Worm (Caenorhabditis elegans) whole organism, young adult: ENCODE data around the gene mrpl-21.

Experiments
- C06A6.2 ChIP-seq: fragments of 200-800 bp; sonication (Bioruptor generic); conservative IDR thresholded peaks from 2 replicates; pipeline ENCODE4 v1.3.6; 2022; ENCODE audit warnings: missing genetic modification characterization, missing compliant biosample characterization
- F33H1.4 ChIP-seq: fragments of 200-800 bp; sonication (Bioruptor generic); IDR thresholded peaks from 2 replicates; pipeline ENCODE4 v1.3.6; 2022; ENCODE audit warnings: missing genetic modification reagents, missing genetic modification characterization, missing compliant biosample characterization
- F37B4.10 ChIP-seq: fragments of 200-800 bp; sonication (Bioruptor generic); IDR thresholded peaks from 2 replicates; pipeline ENCODE4 v1.3.6; 2022; ENCODE audit warnings: missing genetic modification characterization, missing compliant biosample characterization
- K11D2.4 ChIP-seq: fragments of 200-800 bp; sonication (Bioruptor generic); IDR thresholded peaks from 2 replicates; pipeline ENCODE4 v1.3.6; 2022; ENCODE audit warnings: missing genetic modification reagents, missing genetic modification characterization, missing compliant biosample characterization
- K12H6.12 ChIP-seq: fragments of 200-800 bp; sonication (Bioruptor generic); optimal IDR thresholded peaks from 2 replicates; lab custom pipeline; 2018; ENCODE audit warnings: mild to moderate bottlenecking, missing genetic modification characterization, missing compliant biosample characterization
- Y53G8AR.9 ChIP-seq: fragments of 200-800 bp; sonication (Bioruptor generic); conservative IDR thresholded peaks from 2 replicates; pipeline ENCODE4 v1.3.6; 2022; ENCODE audit warnings: missing genetic modification reagents, missing genetic modification characterization, missing compliant biosample characterization
- Y95B8A.8 ChIP-seq: fragments of 200-800 bp; sonication (Bioruptor generic); IDR thresholded peaks from 2 replicates; pipeline ENCODE4 v1.3.6; 2022; ENCODE audit warnings: missing genetic modification reagents, missing genetic modification characterization, missing compliant biosample characterization
- ZK185.1 ChIP-seq: sonication (generic microtip); optimal IDR thresholded peaks from 2 replicates; lab custom pipeline; 2016; ENCODE audit warnings: mild to moderate bottlenecking, missing genetic modification characterization, missing compliant biosample characterization; ENCODE audit not compliant: poor library complexity, severe bottlenecking
- akir-1 ChIP-seq: fragments of 200-800 bp; sonication (Bioruptor generic); optimal IDR thresholded peaks from 2 replicates; lab custom pipeline; 2018; ENCODE audit warnings: mild to moderate bottlenecking, missing genetic modification characterization, moderate library complexity, missing compliant biosample characterization
- ama-1 ChIP-seq, 3 experiments: fragments of 150-350 bp in 1 of 3; sonication (generic microtip) in 2 of 3; optimal IDR thresholded peaks; 2 replicates each; lab custom pipeline; 2014 to 2018; ENCODE audit warnings: missing biosample characterization in 2 of 3, missing genetic modification characterization in 2 of 3, missing genetic modification reagents in 2 of 3
- aptf-3 ChIP-seq: fragments of 200-800 bp; sonication (Bioruptor generic); IDR thresholded peaks from 2 replicates; pipeline ENCODE4 v1.3.6; 2022; ENCODE audit warnings: missing genetic modification characterization, missing compliant biosample characterization
- atf-7 ChIP-seq: sonication (generic microtip); optimal IDR thresholded peaks from 2 replicates; lab custom pipeline; 2017; ENCODE audit warnings: mild to moderate bottlenecking, missing genetic modification characterization, missing compliant biosample characterization
- athp-1 ChIP-seq: sonication (generic microtip); optimal IDR thresholded peaks from 2 replicates; lab custom pipeline; 2017; ENCODE audit warnings: mild to moderate bottlenecking, missing genetic modification characterization, missing compliant biosample characterization
- attf-3 ChIP-seq: fragments of 200-800 bp; sonication (Bioruptor generic); conservative IDR thresholded peaks from 2 replicates; pipeline ENCODE4 v1.3.6; 2022; ENCODE audit warnings: missing genetic modification reagents, missing genetic modification characterization, missing compliant biosample characterization
- cebp-1 ChIP-seq, 2 experiments: fragments of 200-800 bp in 1 of 2; sonication (Bioruptor generic) in 1 of 2; sonication (generic microtip) in 1 of 2; IDR thresholded peaks in 1 of 2; optimal IDR thresholded peaks in 1 of 2; 2 replicates each; pipeline versions ENCODE4 v1.3.6 to Lab custom; 2017 to 2022; ENCODE audit warnings: missing compliant biosample characterization in 2 of 2, missing genetic modification characterization in 2 of 2, mild to moderate bottlenecking in 1 of 2, missing genetic modification reagents in 1 of 2, moderate library complexity in 1 of 2
- chd-7 ChIP-seq: sonication (generic microtip); optimal IDR thresholded peaks from 2 replicates; lab custom pipeline; 2016; ENCODE audit warnings: mild to moderate bottlenecking, missing genetic modification characterization, moderate library complexity, missing compliant biosample characterization
- dox-1 ChIP-seq: fragments of 200-800 bp; sonication (Bioruptor generic); IDR thresholded peaks from 2 replicates; pipeline ENCODE4 v1.3.6; 2022; ENCODE audit warnings: missing genetic modification reagents, missing genetic modification characterization, missing compliant biosample characterization
- egrh-3 ChIP-seq: fragments of 200-800 bp; sonication (Bioruptor generic); IDR thresholded peaks from 2 replicates; pipeline ENCODE4 v1.3.6; 2022; ENCODE audit warnings: missing genetic modification reagents, missing genetic modification characterization, missing compliant biosample characterization
- ekl-4 ChIP-seq: fragments of 200-800 bp; sonication (Bioruptor generic); IDR thresholded peaks from 2 replicates; pipeline ENCODE4 v1.3.6; 2022; ENCODE audit warnings: missing genetic modification reagents, missing genetic modification characterization, missing compliant biosample characterization
- ets-4 ChIP-seq: fragments of 200-800 bp; sonication (Bioruptor generic); optimal IDR thresholded peaks from 2 replicates; lab custom pipeline; 2018; ENCODE audit warnings: mild to moderate bottlenecking, missing genetic modification characterization, missing compliant biosample characterization
- gei-17 ChIP-seq: fragments of 200-800 bp; sonication (Bioruptor generic); optimal IDR thresholded peaks from 2 replicates; lab custom pipeline; 2018; ENCODE audit warnings: mild to moderate bottlenecking, missing genetic modification characterization, missing compliant biosample characterization
- hlh-12 ChIP-seq: sonication (generic microtip); optimal IDR thresholded peaks from 2 replicates; lab custom pipeline; 2016; ENCODE audit warnings: missing genetic modification characterization, missing compliant biosample characterization
- hmg-1.2 ChIP-seq: fragments of 200-800 bp; sonication (Bioruptor generic); IDR thresholded peaks from 2 replicates; pipeline ENCODE4 v1.3.6; 2022; ENCODE audit warnings: missing genetic modification reagents, missing genetic modification characterization, missing compliant biosample characterization
- let-607 ChIP-seq, 2 experiments: fragments of 200-800 bp in 1 of 2; sonication (Bioruptor generic) in 1 of 2; sonication (generic microtip) in 1 of 2; optimal IDR thresholded peaks; 2 replicates each; lab custom pipeline; 2016 to 2018; ENCODE audit warnings: mild to moderate bottlenecking in 2 of 2, missing compliant biosample characterization in 2 of 2, missing genetic modification characterization in 2 of 2, moderate library complexity in 2 of 2, missing genotype in 1 of 2
- lin-35 ChIP-seq, 3 experiments: fragments of 150-350 bp in 2 of 3; sonication (generic microtip) in 1 of 3; optimal IDR thresholded peaks; 2 replicates each; lab custom pipeline; 2014 to 2018; ENCODE audit warnings: missing biosample characterization in 3 of 3, missing genetic modification characterization in 3 of 3, missing genetic modification reagents in 3 of 3
- lin-40 ChIP-seq: sonication (generic microtip); optimal IDR thresholded peaks from 2 replicates; lab custom pipeline; 2016; ENCODE audit warnings: missing genetic modification characterization, mild to moderate bottlenecking, missing compliant biosample characterization, missing genotype, missing genetic modification reagents
- lin-54 ChIP-seq: fragments of 200-800 bp; sonication (Bioruptor generic); optimal IDR thresholded peaks from 2 replicates; lab custom pipeline; 2018; ENCODE audit warnings: mild to moderate bottlenecking, missing genetic modification characterization, missing compliant biosample characterization
- madf-10 ChIP-seq: sonication (generic microtip); optimal IDR thresholded peaks from 2 replicates; lab custom pipeline; 2016; ENCODE audit warnings: mild to moderate bottlenecking, missing genetic modification characterization, missing compliant biosample characterization
- madf-6 ChIP-seq: fragments of 200-800 bp; sonication (Bioruptor generic); IDR thresholded peaks from 2 replicates; pipeline ENCODE4 v1.3.6; 2022; ENCODE audit warnings: missing genetic modification reagents, missing genetic modification characterization, missing compliant biosample characterization
- madf-8 ChIP-seq: fragments of 200-800 bp; sonication (Bioruptor generic); conservative IDR thresholded peaks from 2 replicates; pipeline ENCODE4 v1.3.6; 2022; ENCODE audit warnings: missing genetic modification reagents, missing genetic modification characterization, missing compliant biosample characterization
- mcd-1 ChIP-seq: fragments of 200-800 bp; sonication (Bioruptor generic); IDR thresholded peaks from 2 replicates; pipeline ENCODE4 v1.3.6; 2022; ENCODE audit warnings: missing genetic modification reagents, missing genetic modification characterization, missing compliant biosample characterization
- mxl-1 ChIP-seq: sonication (generic microtip); optimal IDR thresholded peaks from 2 replicates; lab custom pipeline; 2016; ENCODE audit warnings: missing genetic modification characterization, missing compliant biosample characterization
- nfyb-1 ChIP-seq: fragments of 200-800 bp; sonication (Bioruptor generic); IDR thresholded peaks from 2 replicates; pipeline ENCODE4 v1.3.6; 2022; ENCODE audit warnings: missing genetic modification reagents, missing genetic modification characterization, missing compliant biosample characterization
- nhr-90 ChIP-seq: sonication (generic microtip); optimal IDR thresholded peaks from 2 replicates; lab custom pipeline; 2016; ENCODE audit warnings: missing genotype, mild to moderate bottlenecking, missing genetic modification characterization, missing compliant biosample characterization
- pha-4 ChIP-seq: fragments of 150-350 bp; sonication (generic microtip); optimal IDR thresholded peaks from 2 replicates; lab custom pipeline; 2014; ENCODE audit warnings: missing biosample characterization, missing genetic modification reagents, missing genetic modification characterization
- rcor-1 ChIP-seq: fragments of 200-800 bp; sonication (Bioruptor generic); IDR thresholded peaks from 2 replicates; pipeline ENCODE4 v1.3.6; 2022; ENCODE audit warnings: missing genetic modification reagents, missing genetic modification characterization, missing compliant biosample characterization
- sea-2 ChIP-seq: fragments of 200-800 bp; sonication (Bioruptor generic); IDR thresholded peaks from 2 replicates; pipeline ENCODE4 v1.3.6; 2022; ENCODE audit warnings: missing genetic modification characterization, missing compliant biosample characterization
- somi-1 ChIP-seq: fragments of 200-800 bp; sonication (Bioruptor generic); optimal IDR thresholded peaks from 2 replicates; lab custom pipeline; 2018; ENCODE audit warnings: mild to moderate bottlenecking, missing genetic modification characterization, missing compliant biosample characterization
- tbp1 ChIP-seq: fragments of 200-800 bp; sonication (Bioruptor generic); optimal IDR thresholded peaks from 2 replicates; lab custom pipeline; 2018; ENCODE audit warnings: mild to moderate bottlenecking, missing genetic modification characterization, missing compliant biosample characterization
- zfh-2 ChIP-seq: fragments of 200-800 bp; sonication (Bioruptor generic); conservative IDR thresholded peaks from 2 replicates; pipeline ENCODE4 v1.3.6; 2022; ENCODE audit warnings: missing genetic modification reagents, missing genetic modification characterization, missing compliant biosample characterization
- ztf-3 ChIP-seq: fragments of 200-800 bp; sonication (Bioruptor generic); optimal IDR thresholded peaks from 2 replicates; lab custom pipeline; 2018; ENCODE audit warnings: mild to moderate bottlenecking, missing genetic modification characterization, missing compliant biosample characterization
- ztf-6 ChIP-seq: fragments of 200-800 bp; sonication (Bioruptor generic); IDR thresholded peaks from 2 replicates; pipeline ENCODE4 v1.3.6; 2022; ENCODE audit warnings: missing genetic modification reagents, missing genetic modification characterization, missing compliant biosample characterization

mrpl-21 gene

ce11 chrIII:4193659-4194103, 49.7 kb downstream of the mrpl-21 start, which contains the start of gene xbp-1 (continued):
- TF ChIP-seq madf-6 (GFP tag; lab: Robert Waterston, UW) (peak; percentile 38; the same call in 1 of the 2 replicates), ztf-3 (peak; percentile 3), K11D2.4 (GFP tag; lab: Robert Waterston, UW) (no peak; the same call in 1 of the 2 replicates), athp-1 (tag; lab: Kevin White, UChicago) (peak; percentile 41), somi-1 (GFP tag; lab: Kevin White, UChicago) (peak; percentile 59), nhr-90 (tag; lab: Kevin White, UChicago) (peak; percentile 79), ztf-6 (peak; percentile 32; the same call in 1 of the 2 replicates), madf-8 (GFP tag; lab: Robert Waterston, UW) (no peak), mcd-1 (GFP tag; lab: Robert Waterston, UW) (peak; percentile 64), ekl-4 (GFP tag; lab: Robert Waterston, UW) (peak; percentile 78), rcor-1 (GFP tag; lab: Robert Waterston, UW) (peak; percentile 31), let-607 (tag; optimal IDR thresholded peaks at IDR 0.05; lab: Kevin White, UChicago) (peak; percentile 99), tbp1 (GFP tag; lab: Kevin White, UChicago) (peak; percentile 64), F33H1.4 (GFP tag; lab: Robert Waterston, UW) (no peak), Y95B8A.8 (GFP tag; lab: Robert Waterston, UW) (0 out of 2 replicates have a peak, but pooled peaks have one; percentile 38), attf-3 (GFP tag; lab: Robert Waterston, UW) (no peak), madf-10 (peak; percentile 91), nfyb-1 (peak; percentile 93), cebp-1 (GFP tag; IDR thresholded peaks at IDR 0.05; lab: Robert Waterston, UW) (peak; percentile 100), cebp-1 (tag; optimal IDR thresholded peaks at IDR 0.05; lab: Kevin White, UChicago) (peak; percentile 100), atf-7 (tag; lab: Kevin White, UChicago) (peak; percentile 99), lin-35 (GFP tag; optimal IDR thresholded peaks at IDR 0.05; lab: Kevin White, UChicago) (peak in 1 of 3 experiments; percentile 48), ama-1 (optimal IDR thresholded peaks at IDR 0.05; lab: Kevin White, UChicago) (peak; percentile 75), ama-1 (GFP tag; optimal IDR thresholded peaks at IDR 0.05; lab: Kevin White, UChicago) (no peak), Y53G8AR.9 (GFP tag; lab: Robert Waterston, UW) (0 out of 2 replicates have a peak, but pooled peaks have one; percentile 56), lin-40 (tag; lab: Kevin White, UChicago) (peak; percentile 84), dox-1 (peak; percentile 92), mxl-1 (no peak), ets-4 (peak; percentile 95), K12H6.12 (peak; percentile 89), gei-17 (peak; percentile 38), pha-4 (tag; lab: Kevin White, UChicago) (peak; percentile 94), C06A6.2 (GFP tag; lab: Robert Waterston, UW) (peak; percentile 62), akir-1 (peak; percentile 74), zfh-2 (GFP tag; lab: Robert Waterston, UW) (peak; percentile 85), hmg-1.2 (peak; percentile 68; the same call in 1 of the 2 replicates), sea-2 (GFP tag; lab: Robert Waterston, UW) (no peak), ZK185.1 (peak; percentile 80), aptf-3 (GFP tag; lab: Robert Waterston, UW) (no peak), hlh-12 (tag; lab: Kevin White, UChicago) (no peak), F37B4.10 (0 out of 2 replicates have a peak, but pooled peaks have one; percentile 52), egrh-3 (GFP tag; lab: Robert Waterston, UW) (no peak), chd-7 (tag; lab: Kevin White, UChicago) (peak; percentile 77), lin-54 (GFP tag; lab: Kevin White, UChicago) (peak; percentile 67)
